Fruit fly (Drosophila melanogaster) whole organism, pupa: Measurements from ENCODE around the gene spirit.

Source experiments
- CG10348 ChIP-seq: fragments of 200-800 bp; sonication (Bioruptor generic); IDR thresholded peaks from 2 replicates; pipeline ENCODE4 v1.3.6; 2022; ENCODE audit warnings: missing biosample characterization, missing genetic modification characterization
- CG12605 ChIP-seq: fragments of 200-800 bp; sonication (Bioruptor generic); IDR thresholded peaks from 2 replicates; pipeline ENCODE4 v1.3.6; 2022; ENCODE audit warnings: missing biosample characterization, missing genetic modification characterization
- CG13204 ChIP-seq: fragments of 200-800 bp; sonication (Bioruptor generic); optimal IDR thresholded peaks from 2 replicates; lab custom pipeline; 2018; ENCODE audit warnings: missing biosample characterization, mild to moderate bottlenecking, missing genetic modification characterization, moderate library complexity
- CG14655 ChIP-seq: fragments of 200-800 bp; sonication (Bioruptor generic); optimal IDR thresholded peaks from 3 replicates; lab custom pipeline; 2017; ENCODE audit warnings: mild to moderate bottlenecking, missing biosample characterization, missing genetic modification reagents, missing genetic modification characterization
- CG15710 ChIP-seq: fragments of 200-800 bp; sonication (Bioruptor generic); optimal IDR thresholded peaks from 2 replicates; lab custom pipeline; 2018; ENCODE audit warnings: missing biosample characterization, mild to moderate bottlenecking, missing genetic modification characterization, moderate library complexity
- CG17806 ChIP-seq: fragments of 200-800 bp; sonication (Bioruptor generic); optimal IDR thresholded peaks from 2 replicates; lab custom pipeline; 2018; ENCODE audit warnings: missing biosample characterization, mild to moderate bottlenecking, missing genetic modification characterization, moderate library complexity
- CG32121 ChIP-seq: fragments of 200-800 bp; sonication (Bioruptor generic); IDR thresholded peaks from 2 replicates; pipeline ENCODE4 v1.3.6; 2022; ENCODE audit warnings: missing biosample characterization, missing genetic modification characterization
- CG34367 ChIP-seq: fragments of 200-800 bp; sonication (Bioruptor generic); optimal IDR thresholded peaks from 2 replicates; lab custom pipeline; 2018; ENCODE audit warnings: missing biosample characterization, mild to moderate bottlenecking, missing genetic modification characterization
- CG4496 ChIP-seq: fragments of 200-800 bp; sonication (Bioruptor generic); IDR thresholded peaks from 3 replicates; pipeline ENCODE4 v1.3.6; 2022; ENCODE audit warnings: missing biosample characterization, missing genetic modification characterization
- CG8159 ChIP-seq: fragments of 200-800 bp; sonication (Bioruptor generic); optimal IDR thresholded peaks from 3 replicates; lab custom pipeline; 2018; ENCODE audit warnings: missing biosample characterization, mild to moderate bottlenecking, missing genetic modification characterization, moderate library complexity
- CG8301 ChIP-seq: fragments of 200-800 bp; sonication (Bioruptor generic); optimal IDR thresholded peaks from 2 replicates; lab custom pipeline; 2018; ENCODE audit warnings: missing biosample characterization, mild to moderate bottlenecking, missing genetic modification characterization
- CG9948 ChIP-seq: fragments of 200-800 bp; sonication (Bioruptor generic); optimal IDR thresholded peaks from 2 replicates; lab custom pipeline; 2018; ENCODE audit warnings: missing biosample characterization, mild to moderate bottlenecking, missing genetic modification characterization, moderate library complexity
- D1 ChIP-seq: fragments of 200-800 bp; sonication (Bioruptor generic); optimal IDR thresholded peaks from 2 replicates; lab custom pipeline; 2018; ENCODE audit warnings: missing biosample characterization, mild to moderate bottlenecking, missing genetic modification characterization, moderate library complexity
- EcR ChIP-seq: fragments of 200-800 bp; sonication (Bioruptor generic); optimal IDR thresholded peaks from 3 replicates; lab custom pipeline; 2019; ENCODE audit warnings: missing biosample characterization, missing genetic modification characterization, mild to moderate bottlenecking, moderate library complexity, missing genetic modification reagents
- Ets98B ChIP-seq: fragments of 200-800 bp; sonication (Bioruptor generic); IDR thresholded peaks from 2 replicates; pipeline ENCODE4 v1.3.6; 2022; ENCODE audit warnings: missing biosample characterization, missing genetic modification characterization
- Pif1A ChIP-seq: fragments of 200-800 bp; sonication (Bioruptor generic); optimal IDR thresholded peaks from 3 replicates; lab custom pipeline; 2016; ENCODE audit warnings: missing biosample characterization, missing genetic modification characterization
- Pif1B ChIP-seq: fragments of 200-800 bp; sonication (Bioruptor generic); optimal IDR thresholded peaks from 3 replicates; lab custom pipeline; 2016; ENCODE audit warnings: missing biosample characterization, missing genetic modification characterization
- Snoo ChIP-seq: fragments of 200-800 bp; sonication (Bioruptor generic); optimal IDR thresholded peaks from 3 replicates; lab custom pipeline; 2017; ENCODE audit warnings: missing biosample characterization, mild to moderate bottlenecking, missing genetic modification characterization, inconsistent platforms
- fd96Ca ChIP-seq: fragments of 200-800 bp; sonication (Bioruptor generic); IDR thresholded peaks from 3 replicates; pipeline ENCODE4 v1.3.6; 2022; ENCODE audit warnings: missing biosample characterization, missing genetic modification characterization
- gl ChIP-seq: fragments of 200-800 bp; sonication (Bioruptor generic); optimal IDR thresholded peaks from 2 replicates; lab custom pipeline; 2018; ENCODE audit warnings: missing biosample characterization, mild to moderate bottlenecking, missing genetic modification characterization
- rn ChIP-seq: fragments of 200-800 bp; sonication (Bioruptor generic); IDR thresholded peaks from 2 replicates; pipeline ENCODE4 v1.3.6; 2022; ENCODE audit warnings: missing biosample characterization, missing genetic modification characterization

Gene spirit

dm6 chrX:8601165-8601564, 27.8 kb upstream of the spirit start:
- TF ChIP-seq D1 (tag; lab: Kevin White, UChicago), result no peak
- peak; percentile 50 for TF ChIP-seq CG17806 (tag; lab: Kevin White, UChicago)
- TF ChIP-seq CG13204, result no peak
- no peak for TF ChIP-seq Pif1B (GFP tag; lab: Kevin White, UChicago)
- peak; percentile 64 for TF ChIP-seq CG8159 (tag; lab: Kevin White, UChicago)
- no peak for TF ChIP-seq EcR (GFP tag; lab: Kevin White, UChicago)
- peak; percentile 86 for TF ChIP-seq CG4496 (GFP tag; lab: Robert Waterston, UW)
- peak; percentile 55 for TF ChIP-seq CG12605 (GFP tag; lab: Robert Waterston, UW)
- peak; percentile 58 for TF ChIP-seq CG15710 (tag; lab: Kevin White, UChicago)
- TF ChIP-seq rn (GFP tag; lab: Robert Waterston, UW), result peak; percentile 40; the same call in 1 of the 2 replicates
- TF ChIP-seq gl (tag; lab: Kevin White, UChicago), result no peak
- TF ChIP-seq CG34367, result peak; percentile 40
- TF ChIP-seq CG9948 (tag; lab: Kevin White, UChicago), result peak; percentile 35
- peak; percentile 71 for TF ChIP-seq CG10348
- TF ChIP-seq Ets98B, result peak; percentile 82
- no peak for TF ChIP-seq CG14655
- TF ChIP-seq Snoo (tag; lab: Kevin White, UChicago), result no peak
- peak; percentile 85 for TF ChIP-seq fd96Ca
- no peak for TF ChIP-seq Pif1A (GFP tag; lab: Kevin White, UChicago)
- TF ChIP-seq CG32121 (GFP tag; lab: Robert Waterston, UW), result peak; percentile 67
- TF ChIP-seq CG8301, result no peak

- TF ChIP-seq Snoo (tag; lab: Kevin White, UChicago) (no peak), EcR (GFP tag; lab: Kevin White, UChicago) (no peak), CG4496 (GFP tag; lab: Robert Waterston, UW) (no peak), Pif1B (GFP tag; lab: Kevin White, UChicago) (no peak), gl (tag; lab: Kevin White, UChicago) (no peak)
Observed at dm6 chrX:8593159-8593476, 19.7 kb upstream of the spirit start.

- TF ChIP-seq rn (GFP tag; lab: Robert Waterston, UW) (no peak), CG34367 (peak; percentile 50), CG8301 (peak; percentile 51), D1 (tag; lab: Kevin White, UChicago) (no peak), Ets98B (0 out of 2 replicates have a peak, but pooled peaks have one; percentile 34), CG12605 (GFP tag; lab: Robert Waterston, UW) (no peak), CG32121 (GFP tag; lab: Robert Waterston, UW) (0 out of 2 replicates have a peak, but pooled peaks have one; percentile 12), CG15710 (tag; lab: Kevin White, UChicago) (peak; percentile 43), Pif1A (GFP tag; lab: Kevin White, UChicago) (no peak), CG4496 (GFP tag; lab: Robert Waterston, UW) (peak; percentile 74), CG8159 (tag; lab: Kevin White, UChicago) (peak; percentile 40), fd96Ca (no peak), CG13204 (peak; percentile 84), CG9948 (tag; lab: Kevin White, UChicago) (no peak), Snoo (tag; lab: Kevin White, UChicago) (no peak), CG17806 (tag; lab: Kevin White, UChicago) (peak; percentile 32), gl (tag; lab: Kevin White, UChicago) (peak; percentile 86), CG14655 (no peak), EcR (GFP tag; lab: Kevin White, UChicago) (peak; percentile 40), Pif1B (GFP tag; lab: Kevin White, UChicago) (peak; percentile 51), CG10348 (no peak)
Observed at dm6 chrX:8592437-8593158, 19.2 kb upstream of the spirit start.

dm6 chrX:8591685-8592127, 18.3 kb upstream of the spirit start, which contains the start of the genes CG12659 and Crag:
Gene CG12659 (minus strand): TSS chrX:8591729.
Gene Crag (plus strand): TSS chrX:8592031.
- no peak for TF ChIP-seq Pif1B (GFP tag; lab: Kevin White, UChicago)
- TF ChIP-seq CG14655, result no peak
- TF ChIP-seq Pif1A (GFP tag; lab: Kevin White, UChicago), result no peak
- TF ChIP-seq CG32121 (GFP tag; lab: Robert Waterston, UW), result no peak
- no peak for TF ChIP-seq CG4496 (GFP tag; lab: Robert Waterston, UW)
- TF ChIP-seq CG10348, result no peak
- TF ChIP-seq gl (tag; lab: Kevin White, UChicago), result no peak
- no peak for TF ChIP-seq CG34367
- no peak for TF ChIP-seq CG13204

- TF ChIP-seq gl (tag; lab: Kevin White, UChicago) (no peak), CG4496 (GFP tag; lab: Robert Waterston, UW) (0 out of 3 replicates have a peak, but pooled peaks have one; percentile 21)
- TF ChIP-seq, all 21 proteins: peak for 1
Observed at dm6 chrX:8588607-8589171, 15.3 kb upstream of the spirit start, which contains the start of gene CG12081. Gene CG12081 (plus strand): TSS chrX:8588811.

- no peak for TF ChIP-seq CG8159 (tag; lab: Kevin White, UChicago)
- TF ChIP-seq D1 (tag; lab: Kevin White, UChicago), result no peak
- TF ChIP-seq CG32121 (GFP tag; lab: Robert Waterston, UW), result no peak
- TF ChIP-seq EcR (GFP tag; lab: Kevin White, UChicago), result no peak
Observed at dm6 chrX:8583159-8583558, 9.8 kb upstream of the spirit start.
